Fruit fly (Drosophila melanogaster) whole organism, adult: Measurements from ENCODE around the gene Alg2.

Experiments used
- CG12768 ChIP-seq: fragments of 200-800 bp; sonication (Bioruptor generic); optimal IDR thresholded peaks from 2 replicates; lab custom pipeline; 2017; ENCODE audit warnings: missing biosample characterization, missing genetic modification characterization, mild to moderate bottlenecking, moderate library complexity, missing genetic modification reagents
- CG1620 ChIP-seq: fragments of 200-800 bp; sonication (Bioruptor generic); optimal IDR thresholded peaks from 2 replicates; lab custom pipeline; 2016; ENCODE audit warnings: missing biosample characterization, missing genetic modification characterization
- CG33017 ChIP-seq: fragments of 200-800 bp; sonication (Bioruptor generic); optimal IDR thresholded peaks from 2 replicates; lab custom pipeline; 2018; ENCODE audit warnings: missing biosample characterization, mild to moderate bottlenecking, missing genetic modification characterization, moderate library complexity
- Clk ChIP-seq: fragments of 200-800 bp; sonication (Bioruptor generic); optimal IDR thresholded peaks from 2 replicates; lab custom pipeline; 2017; ENCODE audit warnings: missing biosample characterization, missing genetic modification characterization
- Crg-1 ChIP-seq: fragments of 200-800 bp; sonication (Bioruptor generic); optimal IDR thresholded peaks from 2 replicates; lab custom pipeline; 2016; ENCODE audit warnings: missing biosample characterization, missing genetic modification characterization
- bab1 ChIP-seq: fragments of 200-800 bp; sonication (Bioruptor generic); optimal IDR thresholded peaks from 3 replicates; lab custom pipeline; 2019; ENCODE audit warnings: missing biosample characterization, mild to moderate bottlenecking, missing genetic modification characterization, moderate library complexity
- cic ChIP-seq: fragments of 200-800 bp; sonication (Bioruptor generic); optimal IDR thresholded peaks from 2 replicates; lab custom pipeline; 2017; ENCODE audit warnings: missing biosample characterization, mild to moderate bottlenecking, missing genetic modification characterization, moderate library complexity
- cnc ChIP-seq, 2 experiments: fragments of >200 bp; optimal IDR thresholded peaks; 2 replicates each; lab custom pipeline; 2017
- kay ChIP-seq: fragments of 200-800 bp; sonication (Bioruptor generic); peaks from one replicate; lab custom pipeline; 2016; ENCODE audit warnings: missing biosample characterization, missing genetic modification characterization, borderline replicate concordance
- tj ChIP-seq: fragments of 200-800 bp; sonication (Bioruptor generic); optimal IDR thresholded peaks from 3 replicates; lab custom pipeline; 2017; ENCODE audit warnings: missing biosample characterization, mild to moderate bottlenecking, missing genetic modification characterization, moderate library complexity

- TF ChIP-seq Clk (GFP tag; lab: Kevin White, UChicago) = no peak
- no peak for TF ChIP-seq CG1620 (GFP tag; lab: Kevin White, UChicago)
- TF ChIP-seq CG12768 (GFP tag; lab: Kevin White, UChicago) = peak; percentile 11
- no peak for TF ChIP-seq Crg-1 (GFP tag; lab: Kevin White, UChicago)
- TF ChIP-seq cic = no peak
- no peak for TF ChIP-seq tj (GFP tag; lab: Kevin White, UChicago)
- no peak for TF ChIP-seq bab1
- no peak for TF ChIP-seq cnc (optimal IDR thresholded peaks at IDR 0.05; lab: Kevin White, UChicago)
- TF ChIP-seq CG33017 (tag; lab: Kevin White, UChicago) = no peak
- TF ChIP-seq kay (GFP tag; lab: Kevin White, UChicago) = no peak
Observed at dm6 chr3L:3187263-3187662, 43.7 kb downstream of the Alg2 start, which contains the start of gene CG14957.
